Worm (Caenorhabditis elegans): ENCODE results near the gene C45G9.10.
A peak's percentile ranks its signal among the peaks of the same experiment; 100 is the strongest.

The C45G9.10 gene

ce11 chrIII:5061798-5062197 is at the start of gene C45G9.10:
C45G9.10 (minus strand) TSS chrIII:5061898.
- TF ChIP-seq lsl-1 (GFP tag; optimal IDR thresholded peaks at IDR 0.05), result no peak
- no peak for TF ChIP-seq F37B4.10 (GFP tag; IDR thresholded peaks at IDR 0.05)
- no peak for TF ChIP-seq K12H6.12 (tag; optimal IDR thresholded peaks at IDR 0.05)
- TF ChIP-seq repo-1 (tag; optimal IDR thresholded peaks at IDR 0.05), result no peak
- no peak for TF ChIP-seq lin-54 (GFP tag; optimal IDR thresholded peaks at IDR 0.05)
- no peak for TF ChIP-seq zfh-2 (GFP tag; conservative IDR thresholded peaks at IDR 0.05)
- no peak for TF ChIP-seq unc-62 (GFP tag; optimal IDR thresholded peaks at IDR 0.05)
- TF ChIP-seq hrde-1 (tag; optimal IDR thresholded peaks at IDR 0.05; ENCODE audit: borderline replicate concordance), result no peak
- no peak for TF ChIP-seq B0261.1 (tag; optimal IDR thresholded peaks at IDR 0.05)
- no peak for TF ChIP-seq akir-1 (GFP tag; optimal IDR thresholded peaks at IDR 0.05)

ce11 chrIII:5109401-5109800 is 47.7 kb upstream of the C45G9.10 start, which contains the start of gene sax-2:
sax-2 (plus strand) TSS chrIII:5109701.
- TF ChIP-seq lin-35 (GFP tag; optimal IDR thresholded peaks at IDR 0.05), result no peak
- TF ChIP-seq hlh-26 (GFP tag; conservative IDR thresholded peaks at IDR 0.05), result no peak
- TF ChIP-seq F52B5.7 (tag; optimal IDR thresholded peaks at IDR 0.05), result no peak
- TF ChIP-seq efl-1 (GFP tag; optimal IDR thresholded peaks at IDR 0.05), result no peak
- TF ChIP-seq mcd-1 (GFP tag; IDR thresholded peaks at IDR 0.05), result no peak
- no peak for TF ChIP-seq lsl-1 (GFP tag; optimal IDR thresholded peaks at IDR 0.05)
- no peak for TF ChIP-seq tbx-9 (tag; optimal IDR thresholded peaks at IDR 0.05; ENCODE audit: borderline replicate concordance)
- TF ChIP-seq tbp1 (GFP tag; optimal IDR thresholded peaks at IDR 0.05), result no peak
- TF ChIP-seq egl-44 (GFP tag; IDR thresholded peaks at IDR 0.05), result no peak
- no peak for TF ChIP-seq ztf-25 (GFP tag; IDR thresholded peaks at IDR 0.05)
- TF ChIP-seq Y79H2A.3 (GFP tag; conservative IDR thresholded peaks at IDR 0.05), result no peak

- TF ChIP-seq nhr-179 (tag; optimal IDR thresholded peaks at IDR 0.05) (no peak), F23B12.7 (tag; optimal IDR thresholded peaks at IDR 0.05; ENCODE audit: insufficient read depth) (peak; percentile 5), F55B11.4 (tag; optimal IDR thresholded peaks at IDR 0.05; ENCODE audit: borderline replicate concordance, insufficient read depth) (no peak), pha-4 (tag; optimal IDR thresholded peaks at IDR 0.05) (no peak), F22D6.2 (tag; optimal IDR thresholded peaks at IDR 0.05) (no peak), nhr-80 (tag; optimal IDR thresholded peaks at IDR 0.05) (peak; percentile 47), ztf-18 (tag; optimal IDR thresholded peaks at IDR 0.05) (peak; percentile 30), hmg-1.2 (GFP tag; IDR thresholded peaks at IDR 0.05) (peak; percentile 79), ZK185.1 (tag; optimal IDR thresholded peaks at IDR 0.05; ENCODE audit: poor library complexity, severe bottlenecking) (peak; percentile 47), egl-18 (GFP tag; IDR thresholded peaks at IDR 0.05) (no peak), efl-1 (GFP tag; optimal IDR thresholded peaks at IDR 0.05) (peak; percentile 23), madf-6 (GFP tag; IDR thresholded peaks at IDR 0.05) (peak; percentile 57; the same call in 1 of the 2 replicates), mcd-1 (GFP tag; IDR thresholded peaks at IDR 0.05) (peak; percentile 45), sptf-2 (GFP tag; optimal IDR thresholded peaks at IDR 0.05) (no peak), attf-5 (GFP tag; optimal IDR thresholded peaks at IDR 0.05) (peak; percentile 68), madf-8 (GFP tag; conservative IDR thresholded peaks at IDR 0.05) (0 out of 2 replicates have a peak, but pooled peaks have one; percentile 28), lag-1 (GFP tag; IDR thresholded peaks at IDR 0.05) (no peak), snpc-4 (GFP tag; optimal IDR thresholded peaks at IDR 0.05) (no peak), snpc-4 (tag; optimal IDR thresholded peaks at IDR 0.05) (peak in 1 of 4 experiments; percentile 42), ceh-79 (tag; optimal IDR thresholded peaks at IDR 0.05) (no peak), ekl-4 (GFP tag; IDR thresholded peaks at IDR 0.05) (0 out of 2 replicates have a peak, but pooled peaks have one; percentile 13)
Measured at ce11 chrIII:5108746-5109145, 47.0 kb upstream of the C45G9.10 start.
